Worm (Caenorhabditis elegans) whole organism, young adult: ENCODE measurements around the gene T24C2.5.
A peak's percentile ranks its signal among the peaks of the same experiment; 100 is the strongest.

Experiments
- B0035.1 ChIP-seq: sonication (generic microtip); optimal IDR thresholded peaks from 2 replicates; lab custom pipeline; 2016; ENCODE audit warnings: missing genetic modification characterization, mild to moderate bottlenecking, missing compliant biosample characterization, missing genotype, missing genetic modification reagents
- C06A6.2 ChIP-seq: fragments of 200-800 bp; sonication (Bioruptor generic); conservative IDR thresholded peaks from 2 replicates; pipeline ENCODE4 v1.3.6; 2022; ENCODE audit warnings: missing genetic modification characterization, missing compliant biosample characterization
- F33H1.4 ChIP-seq: fragments of 200-800 bp; sonication (Bioruptor generic); IDR thresholded peaks from 2 replicates; pipeline ENCODE4 v1.3.6; 2022; ENCODE audit warnings: missing genetic modification reagents, missing genetic modification characterization, missing compliant biosample characterization
- F39B2.1 ChIP-seq: fragments of 200-800 bp; sonication (Bioruptor generic); IDR thresholded peaks from 2 replicates; pipeline ENCODE4 v1.3.6; 2022; ENCODE audit warnings: missing genetic modification reagents, missing genetic modification characterization, missing compliant biosample characterization
- F55B11.4 ChIP-seq: sonication (generic microtip); optimal IDR thresholded peaks from 2 replicates; lab custom pipeline; 2016; ENCODE audit warnings: missing compliant biosample characterization, missing genetic modification characterization, borderline replicate concordance; ENCODE audit not compliant: insufficient read depth
- F57A8.1 ChIP-seq: fragments of 200-800 bp; sonication (Bioruptor generic); optimal IDR thresholded peaks from 2 replicates; lab custom pipeline; 2018; ENCODE audit warnings: mild to moderate bottlenecking, missing genetic modification characterization, moderate library complexity, missing compliant biosample characterization
- K11D2.4 ChIP-seq: fragments of 200-800 bp; sonication (Bioruptor generic); IDR thresholded peaks from 2 replicates; pipeline ENCODE4 v1.3.6; 2022; ENCODE audit warnings: missing genetic modification reagents, missing genetic modification characterization, missing compliant biosample characterization
- K12H6.12 ChIP-seq: fragments of 200-800 bp; sonication (Bioruptor generic); optimal IDR thresholded peaks from 2 replicates; lab custom pipeline; 2018; ENCODE audit warnings: mild to moderate bottlenecking, missing genetic modification characterization, missing compliant biosample characterization
- Y53G8AR.9 ChIP-seq: fragments of 200-800 bp; sonication (Bioruptor generic); conservative IDR thresholded peaks from 2 replicates; pipeline ENCODE4 v1.3.6; 2022; ENCODE audit warnings: missing genetic modification reagents, missing genetic modification characterization, missing compliant biosample characterization
- Y56A3A.18 ChIP-seq: fragments of 200-800 bp; sonication (Bioruptor generic); IDR thresholded peaks from 2 replicates; pipeline ENCODE4 v1.3.6; 2022; ENCODE audit warnings: missing genetic modification reagents, missing genetic modification characterization, missing compliant biosample characterization
- Y95B8A.8 ChIP-seq: fragments of 200-800 bp; sonication (Bioruptor generic); IDR thresholded peaks from 2 replicates; pipeline ENCODE4 v1.3.6; 2022; ENCODE audit warnings: missing genetic modification reagents, missing genetic modification characterization, missing compliant biosample characterization
- aptf-3 ChIP-seq: fragments of 200-800 bp; sonication (Bioruptor generic); IDR thresholded peaks from 2 replicates; pipeline ENCODE4 v1.3.6; 2022; ENCODE audit warnings: missing genetic modification characterization, missing compliant biosample characterization
- atf-7 ChIP-seq: sonication (generic microtip); optimal IDR thresholded peaks from 2 replicates; lab custom pipeline; 2017; ENCODE audit warnings: mild to moderate bottlenecking, missing genetic modification characterization, missing compliant biosample characterization
- athp-1 ChIP-seq: sonication (generic microtip); optimal IDR thresholded peaks from 2 replicates; lab custom pipeline; 2017; ENCODE audit warnings: mild to moderate bottlenecking, missing genetic modification characterization, missing compliant biosample characterization
- cebp-1 ChIP-seq, 2 experiments: fragments of 200-800 bp in 1 of 2; sonication (Bioruptor generic) in 1 of 2; sonication (generic microtip) in 1 of 2; IDR thresholded peaks in 1 of 2; optimal IDR thresholded peaks in 1 of 2; 2 replicates each; pipeline versions ENCODE4 v1.3.6 to Lab custom; 2017 to 2022; ENCODE audit warnings: missing compliant biosample characterization in 2 of 2, missing genetic modification characterization in 2 of 2, mild to moderate bottlenecking in 1 of 2, missing genetic modification reagents in 1 of 2, moderate library complexity in 1 of 2
- ceh-91 ChIP-seq: fragments of 200-800 bp; sonication (Bioruptor generic); IDR thresholded peaks from 2 replicates; pipeline ENCODE4 v1.3.6; 2022; ENCODE audit warnings: missing genetic modification reagents, missing genetic modification characterization, missing compliant biosample characterization
- dpff-1 ChIP-seq: sonication (generic microtip); optimal IDR thresholded peaks from 2 replicates; lab custom pipeline; 2017; ENCODE audit warnings: mild to moderate bottlenecking, missing genetic modification characterization, missing compliant biosample characterization
- dpl-1 ChIP-seq: fragments of 150-350 bp; optimal IDR thresholded peaks from 2 replicates; lab custom pipeline; 2014; ENCODE audit warnings: missing biosample characterization, missing genetic modification reagents, missing genetic modification characterization
- egl-18 ChIP-seq: fragments of 200-800 bp; sonication (Bioruptor generic); IDR thresholded peaks from 2 replicates; pipeline ENCODE4 v1.3.6; 2022; ENCODE audit warnings: missing genetic modification reagents, missing genetic modification characterization, missing compliant biosample characterization
- egrh-3 ChIP-seq: fragments of 200-800 bp; sonication (Bioruptor generic); IDR thresholded peaks from 2 replicates; pipeline ENCODE4 v1.3.6; 2022; ENCODE audit warnings: missing genetic modification reagents, missing genetic modification characterization, missing compliant biosample characterization
- let-526 ChIP-seq: fragments of 200-800 bp; sonication (Bioruptor generic); IDR thresholded peaks from 2 replicates; pipeline ENCODE4 v1.3.6; 2022; ENCODE audit warnings: missing genetic modification reagents, missing genetic modification characterization, missing compliant biosample characterization
- lin-40 ChIP-seq: sonication (generic microtip); optimal IDR thresholded peaks from 2 replicates; lab custom pipeline; 2016; ENCODE audit warnings: missing genetic modification characterization, mild to moderate bottlenecking, missing compliant biosample characterization, missing genotype, missing genetic modification reagents
- lin-54 ChIP-seq: fragments of 200-800 bp; sonication (Bioruptor generic); optimal IDR thresholded peaks from 2 replicates; lab custom pipeline; 2018; ENCODE audit warnings: mild to moderate bottlenecking, missing genetic modification characterization, missing compliant biosample characterization
- lsy-27 ChIP-seq: sonication (generic microtip); optimal IDR thresholded peaks from 2 replicates; lab custom pipeline; 2017; ENCODE audit warnings: missing genetic modification characterization, mild to moderate bottlenecking, missing compliant biosample characterization, antibody characterized with exemption, missing genotype, borderline replicate concordance; ENCODE audit not compliant: insufficient read depth
- madf-6 ChIP-seq: fragments of 200-800 bp; sonication (Bioruptor generic); IDR thresholded peaks from 2 replicates; pipeline ENCODE4 v1.3.6; 2022; ENCODE audit warnings: missing genetic modification reagents, missing genetic modification characterization, missing compliant biosample characterization
- mcd-1 ChIP-seq: fragments of 200-800 bp; sonication (Bioruptor generic); IDR thresholded peaks from 2 replicates; pipeline ENCODE4 v1.3.6; 2022; ENCODE audit warnings: missing genetic modification reagents, missing genetic modification characterization, missing compliant biosample characterization
- mel-28 ChIP-seq: sonication (generic microtip); optimal IDR thresholded peaks from 2 replicates; lab custom pipeline; 2016; ENCODE audit warnings: borderline replicate concordance, mild to moderate bottlenecking, missing genetic modification characterization, missing compliant biosample characterization
- mes-4 ChIP-seq: sonication (generic microtip); optimal IDR thresholded peaks from 2 replicates; lab custom pipeline; 2016; ENCODE audit warnings: missing genotype, missing genetic modification characterization, missing compliant biosample characterization
- nfya-1 ChIP-seq: sonication (generic microtip); optimal IDR thresholded peaks from 2 replicates; lab custom pipeline; 2017; ENCODE audit warnings: antibody characterized with exemption, missing compliant biosample characterization, missing genetic modification characterization, borderline replicate concordance; ENCODE audit not compliant: insufficient read depth
- nfya-2 ChIP-seq: fragments of 200-800 bp; sonication (Bioruptor generic); IDR thresholded peaks from 2 replicates; pipeline ENCODE4 v1.3.6; 2022; ENCODE audit warnings: missing genetic modification reagents, missing genetic modification characterization, missing compliant biosample characterization
- nhr-120 ChIP-seq: fragments of 200-800 bp; sonication (Bioruptor generic); IDR thresholded peaks from 2 replicates; pipeline ENCODE4 v1.3.6; 2022; ENCODE audit warnings: missing genetic modification characterization, missing compliant biosample characterization
- nhr-80 ChIP-seq: sonication (generic microtip); optimal IDR thresholded peaks from 2 replicates; lab custom pipeline; 2016; ENCODE audit warnings: missing genetic modification characterization, missing compliant biosample characterization
- pbrm-1 ChIP-seq: fragments of 200-800 bp; sonication (Bioruptor generic); IDR thresholded peaks from 2 replicates; pipeline ENCODE4 v1.3.6; 2022; ENCODE audit warnings: missing genetic modification reagents, missing genetic modification characterization, missing compliant biosample characterization
- rcor-1 ChIP-seq: fragments of 200-800 bp; sonication (Bioruptor generic); IDR thresholded peaks from 2 replicates; pipeline ENCODE4 v1.3.6; 2022; ENCODE audit warnings: missing genetic modification reagents, missing genetic modification characterization, missing compliant biosample characterization
- repo-1 ChIP-seq: sonication (generic microtip); optimal IDR thresholded peaks from 2 replicates; lab custom pipeline; 2017; ENCODE audit warnings: mild to moderate bottlenecking, missing genetic modification characterization, missing compliant biosample characterization
- snpc-1.1 ChIP-seq: sonication (generic microtip); optimal IDR thresholded peaks from 2 replicates; lab custom pipeline; 2017; ENCODE audit warnings: missing genetic modification characterization, mild to moderate bottlenecking, missing compliant biosample characterization, antibody characterized with exemption, moderate library complexity, missing genotype, missing genetic modification reagents; ENCODE audit not compliant: insufficient read depth
- snpc-4 ChIP-seq, 5 experiments: fragments of 150-350 bp in 1 of 5; sonication (generic microtip) in 4 of 5; optimal IDR thresholded peaks; 2 replicates each; lab custom pipeline; 2014 to 2018; ENCODE audit warnings: missing genetic modification characterization in 5 of 5, missing biosample characterization in 3 of 5, antibody characterized with exemption in 2 of 5, mild to moderate bottlenecking in 2 of 5, missing compliant biosample characterization in 2 of 5, missing genotype in 2 of 5, moderate library complexity in 2 of 5, missing genetic modification reagents in 1 of 5
- sptf-2 ChIP-seq: fragments of 200-800 bp; sonication (Bioruptor generic); optimal IDR thresholded peaks from 2 replicates; lab custom pipeline; 2018; ENCODE audit warnings: mild to moderate bottlenecking, missing genetic modification characterization, missing compliant biosample characterization
- unc-62 ChIP-seq: fragments of 150-350 bp; optimal IDR thresholded peaks from 2 replicates; lab custom pipeline; 2014; ENCODE audit warnings: missing biosample characterization, missing genetic modification reagents, missing genetic modification characterization
- xnd-1 ChIP-seq: sonication (generic microtip); optimal IDR thresholded peaks from 2 replicates; lab custom pipeline; 2016; ENCODE audit warnings: missing genotype, missing genetic modification reagents, missing genetic modification characterization, missing compliant biosample characterization
- zim-3 ChIP-seq: sonication (generic microtip); optimal IDR thresholded peaks from 2 replicates; lab custom pipeline; 2017; ENCODE audit warnings: mild to moderate bottlenecking, missing genetic modification characterization, moderate library complexity, missing compliant biosample characterization
- ztf-22 ChIP-seq: fragments of 200-800 bp; sonication (Bioruptor generic); optimal IDR thresholded peaks from 2 replicates; lab custom pipeline; 2018; ENCODE audit warnings: mild to moderate bottlenecking, missing genetic modification characterization, moderate library complexity, missing compliant biosample characterization
- ztf-6 ChIP-seq: fragments of 200-800 bp; sonication (Bioruptor generic); IDR thresholded peaks from 2 replicates; pipeline ENCODE4 v1.3.6; 2022; ENCODE audit warnings: missing genetic modification reagents, missing genetic modification characterization, missing compliant biosample characterization

T24C2.5 gene

ce11 chrX:14560297-14560680 is 26.1 kb downstream of the T24C2.5 start (continued):
- TF ChIP-seq lsy-27 (tag; lab: Kevin White, UChicago) (no peak), snpc-1.1 (tag; lab: Kevin White, UChicago) (no peak), K12H6.12 (tag; lab: Kevin White, UChicago) (peak; percentile 68), nfya-2 (GFP tag; lab: Robert Waterston, UW) (no peak), zim-3 (tag; lab: Kevin White, UChicago) (no peak), pbrm-1 (0 out of 2 replicates have a peak, but pooled peaks have one; percentile 66), K11D2.4 (GFP tag; lab: Robert Waterston, UW) (peak; percentile 78), rcor-1 (GFP tag; lab: Robert Waterston, UW) (peak; percentile 49), lin-54 (peak; percentile 43), nhr-80 (tag; lab: Kevin White, UChicago) (peak; percentile 99), Y56A3A.18 (GFP tag; lab: Robert Waterston, UW) (peak; percentile 45; the same call in 1 of the 2 replicates), nfya-1 (no peak), dpl-1 (GFP tag; lab: Kevin White, UChicago) (no peak), xnd-1 (tag; lab: Kevin White, UChicago) (no peak), F39B2.1 (GFP tag; lab: Robert Waterston, UW) (no peak)

ce11 chrX:14561416-14561973 is 27.3 kb downstream of the T24C2.5 start:
- TF ChIP-seq mes-4 (tag; lab: Kevin White, UChicago) (no peak), mel-28 (tag; lab: Kevin White, UChicago) (no peak), unc-62 (GFP tag; lab: Kevin White, UChicago) (no peak), ztf-22 (GFP tag; lab: Kevin White, UChicago) (peak; percentile 48), sptf-2 (no peak), F33H1.4 (GFP tag; lab: Robert Waterston, UW) (no peak), let-526 (GFP tag; lab: Robert Waterston, UW) (no peak), F55B11.4 (no peak), Y53G8AR.9 (GFP tag; lab: Robert Waterston, UW) (peak; percentile 63), egl-18 (GFP tag; lab: Robert Waterston, UW) (no peak), zim-3 (tag; lab: Kevin White, UChicago) (peak; percentile 23), lin-40 (tag; lab: Kevin White, UChicago) (peak; percentile 49), mcd-1 (GFP tag; lab: Robert Waterston, UW) (peak; percentile 36; the same call in 1 of the 2 replicates), nhr-120 (GFP tag; lab: Robert Waterston, UW) (no peak), C06A6.2 (GFP tag; lab: Robert Waterston, UW) (peak; percentile 43; the same call in 1 of the 2 replicates), nhr-80 (tag; lab: Kevin White, UChicago) (peak; percentile 61), K12H6.12 (tag; lab: Kevin White, UChicago) (peak; percentile 68), snpc-4 (GFP tag; optimal IDR thresholded peaks at IDR 0.05; lab: Kevin White, UChicago) (no peak), snpc-4 (tag; optimal IDR thresholded peaks at IDR 0.05; lab: Kevin White, UChicago) (peak in 1 of 4 experiments; percentile 12), aptf-3 (no peak), dpff-1 (no peak), F57A8.1 (no peak), rcor-1 (GFP tag; lab: Robert Waterston, UW) (peak; percentile 32; the same call in 1 of the 2 replicates), Y95B8A.8 (no peak), athp-1 (tag; lab: Kevin White, UChicago) (no peak), egrh-3 (0 out of 2 replicates have a peak, but pooled peaks have one; percentile 9), ceh-91 (GFP tag; lab: Robert Waterston, UW) (no peak), atf-7 (tag; lab: Kevin White, UChicago) (peak; percentile 27), B0035.1 (no peak), ztf-6 (GFP tag; lab: Robert Waterston, UW) (no peak), repo-1 (no peak), pbrm-1 (peak; percentile 23; the same call in 1 of the 2 replicates), K11D2.4 (GFP tag; lab: Robert Waterston, UW) (0 out of 2 replicates have a peak, but pooled peaks have one; percentile 61), xnd-1 (tag; lab: Kevin White, UChicago) (no peak), madf-6 (GFP tag; lab: Robert Waterston, UW) (no peak), cebp-1 (GFP tag; IDR thresholded peaks at IDR 0.05; lab: Robert Waterston, UW) (no peak), cebp-1 (tag; optimal IDR thresholded peaks at IDR 0.05; lab: Kevin White, UChicago) (peak; percentile 65)
